Fruit fly (Drosophila melanogaster) whole organism, pupa: ENCODE measurements around the gene Dif.

Source experiments
- CG10348 ChIP-seq: fragments of 200-800 bp; sonication (Bioruptor generic); IDR thresholded peaks from 2 replicates; pipeline ENCODE4 v1.3.6; 2022; ENCODE audit warnings: missing biosample characterization, missing genetic modification characterization
- CG12605 ChIP-seq: fragments of 200-800 bp; sonication (Bioruptor generic); IDR thresholded peaks from 2 replicates; pipeline ENCODE4 v1.3.6; 2022; ENCODE audit warnings: missing biosample characterization, missing genetic modification characterization
- CG13204 ChIP-seq: fragments of 200-800 bp; sonication (Bioruptor generic); optimal IDR thresholded peaks from 2 replicates; lab custom pipeline; 2018; ENCODE audit warnings: missing biosample characterization, mild to moderate bottlenecking, missing genetic modification characterization, moderate library complexity
- CG14655 ChIP-seq: fragments of 200-800 bp; sonication (Bioruptor generic); optimal IDR thresholded peaks from 3 replicates; lab custom pipeline; 2017; ENCODE audit warnings: mild to moderate bottlenecking, missing biosample characterization, missing genetic modification reagents, missing genetic modification characterization
- CG15710 ChIP-seq: fragments of 200-800 bp; sonication (Bioruptor generic); optimal IDR thresholded peaks from 2 replicates; lab custom pipeline; 2018; ENCODE audit warnings: missing biosample characterization, mild to moderate bottlenecking, missing genetic modification characterization, moderate library complexity
- CG17806 ChIP-seq: fragments of 200-800 bp; sonication (Bioruptor generic); optimal IDR thresholded peaks from 2 replicates; lab custom pipeline; 2018; ENCODE audit warnings: missing biosample characterization, mild to moderate bottlenecking, missing genetic modification characterization, moderate library complexity
- CG32121 ChIP-seq: fragments of 200-800 bp; sonication (Bioruptor generic); IDR thresholded peaks from 2 replicates; pipeline ENCODE4 v1.3.6; 2022; ENCODE audit warnings: missing biosample characterization, missing genetic modification characterization
- CG34367 ChIP-seq: fragments of 200-800 bp; sonication (Bioruptor generic); optimal IDR thresholded peaks from 2 replicates; lab custom pipeline; 2018; ENCODE audit warnings: missing biosample characterization, mild to moderate bottlenecking, missing genetic modification characterization
- CG4496 ChIP-seq: fragments of 200-800 bp; sonication (Bioruptor generic); IDR thresholded peaks from 3 replicates; pipeline ENCODE4 v1.3.6; 2022; ENCODE audit warnings: missing biosample characterization, missing genetic modification characterization
- CG8159 ChIP-seq: fragments of 200-800 bp; sonication (Bioruptor generic); optimal IDR thresholded peaks from 3 replicates; lab custom pipeline; 2018; ENCODE audit warnings: missing biosample characterization, mild to moderate bottlenecking, missing genetic modification characterization, moderate library complexity
- CG8301 ChIP-seq: fragments of 200-800 bp; sonication (Bioruptor generic); optimal IDR thresholded peaks from 2 replicates; lab custom pipeline; 2018; ENCODE audit warnings: missing biosample characterization, mild to moderate bottlenecking, missing genetic modification characterization
- CG9948 ChIP-seq: fragments of 200-800 bp; sonication (Bioruptor generic); optimal IDR thresholded peaks from 2 replicates; lab custom pipeline; 2018; ENCODE audit warnings: missing biosample characterization, mild to moderate bottlenecking, missing genetic modification characterization, moderate library complexity
- D1 ChIP-seq: fragments of 200-800 bp; sonication (Bioruptor generic); optimal IDR thresholded peaks from 2 replicates; lab custom pipeline; 2018; ENCODE audit warnings: missing biosample characterization, mild to moderate bottlenecking, missing genetic modification characterization, moderate library complexity
- EcR ChIP-seq: fragments of 200-800 bp; sonication (Bioruptor generic); optimal IDR thresholded peaks from 3 replicates; lab custom pipeline; 2019; ENCODE audit warnings: missing biosample characterization, missing genetic modification characterization, mild to moderate bottlenecking, moderate library complexity, missing genetic modification reagents
- Ets98B ChIP-seq: fragments of 200-800 bp; sonication (Bioruptor generic); IDR thresholded peaks from 2 replicates; pipeline ENCODE4 v1.3.6; 2022; ENCODE audit warnings: missing biosample characterization, missing genetic modification characterization
- Pif1A ChIP-seq: fragments of 200-800 bp; sonication (Bioruptor generic); optimal IDR thresholded peaks from 3 replicates; lab custom pipeline; 2016; ENCODE audit warnings: missing biosample characterization, missing genetic modification characterization
- Pif1B ChIP-seq: fragments of 200-800 bp; sonication (Bioruptor generic); optimal IDR thresholded peaks from 3 replicates; lab custom pipeline; 2016; ENCODE audit warnings: missing biosample characterization, missing genetic modification characterization
- Snoo ChIP-seq: fragments of 200-800 bp; sonication (Bioruptor generic); optimal IDR thresholded peaks from 3 replicates; lab custom pipeline; 2017; ENCODE audit warnings: missing biosample characterization, mild to moderate bottlenecking, missing genetic modification characterization, inconsistent platforms
- fd96Ca ChIP-seq: fragments of 200-800 bp; sonication (Bioruptor generic); IDR thresholded peaks from 3 replicates; pipeline ENCODE4 v1.3.6; 2022; ENCODE audit warnings: missing biosample characterization, missing genetic modification characterization
- gl ChIP-seq: fragments of 200-800 bp; sonication (Bioruptor generic); optimal IDR thresholded peaks from 2 replicates; lab custom pipeline; 2018; ENCODE audit warnings: missing biosample characterization, mild to moderate bottlenecking, missing genetic modification characterization
- rn ChIP-seq: fragments of 200-800 bp; sonication (Bioruptor generic); IDR thresholded peaks from 2 replicates; pipeline ENCODE4 v1.3.6; 2022; ENCODE audit warnings: missing biosample characterization, missing genetic modification characterization

The Dif gene

dm6 chr2L:17422089-17422488 lies 10.9 kb downstream of the Dif start:
- TF ChIP-seq CG9948 (peak; percentile 9), CG8159 (peak; percentile 37), Pif1A (GFP tag; lab: Kevin White, UChicago) (no peak), CG4496 (GFP tag; lab: Robert Waterston, UW) (no peak), CG15710 (peak; percentile 15)

- peak; percentile 73 for TF ChIP-seq CG9948
- no peak for TF ChIP-seq CG32121 (GFP tag; lab: Robert Waterston, UW)
- TF ChIP-seq CG15710, result peak; percentile 70
- TF ChIP-seq fd96Ca, result no peak
- peak; percentile 62 for TF ChIP-seq CG17806 (tag; lab: Kevin White, UChicago)
- TF ChIP-seq D1, result peak; percentile 20
- peak; percentile 6 for TF ChIP-seq CG34367 (tag; lab: Kevin White, UChicago)
- no peak for TF ChIP-seq rn (GFP tag; lab: Robert Waterston, UW)
- no peak for TF ChIP-seq CG8301 (tag; lab: Kevin White, UChicago)
- TF ChIP-seq CG8159, result peak; percentile 79
- TF ChIP-seq CG14655 (GFP tag; lab: Kevin White, UChicago), result peak; percentile 74
- no peak for TF ChIP-seq CG10348 (GFP tag; lab: Robert Waterston, UW)
Measured at dm6 chr2L:17421366-17421765, 11.6 kb downstream of the Dif start.

dm6 chr2L:17420419-17420818 lies 12.5 kb downstream of the Dif start:
- TF ChIP-seq Pif1A (GFP tag; lab: Kevin White, UChicago) (no peak), CG9948 (no peak), fd96Ca (no peak), Snoo (no peak)

- no peak for TF ChIP-seq Pif1B (GFP tag; lab: Kevin White, UChicago)
- TF ChIP-seq CG12605 (GFP tag; lab: Robert Waterston, UW), result no peak
Measured at dm6 chr2L:17412533-17412932, 20.4 kb downstream of the Dif start, which contains the start of gene Rsph9. Gene Rsph9 (minus strand): TSS chr2L:17412633.

dm6 chr2L:17410358-17410757 lies 22.6 kb downstream of the Dif start, which contains the start of the genes Polr2J and CG15141:
Gene Polr2J (minus strand): TSS chr2L:17410406.
Gene CG15141 (plus strand): TSS chr2L:17410641.
- no peak for TF ChIP-seq CG13204 (GFP tag; lab: Kevin White, UChicago)
- peak; percentile 69 for TF ChIP-seq CG8159
- TF ChIP-seq CG9948, result peak; percentile 72
- no peak for TF ChIP-seq CG8301 (tag; lab: Kevin White, UChicago)
- TF ChIP-seq rn (GFP tag; lab: Robert Waterston, UW), result peak; percentile 66
- TF ChIP-seq D1, result peak; percentile 33
- TF ChIP-seq Ets98B (GFP tag; lab: Robert Waterston, UW), result no peak; the same call in 1 of the 2 replicates
- no peak for TF ChIP-seq Snoo
- TF ChIP-seq CG12605 (GFP tag; lab: Robert Waterston, UW), result no peak
- peak; percentile 59 for TF ChIP-seq CG34367 (tag; lab: Kevin White, UChicago)
- TF ChIP-seq Pif1A (GFP tag; lab: Kevin White, UChicago), result no peak
- TF ChIP-seq fd96Ca, result peak; percentile 61; the same call in 2 of the 3 replicates
- TF ChIP-seq CG32121 (GFP tag; lab: Robert Waterston, UW), result peak; percentile 76
- TF ChIP-seq CG15710, result peak; percentile 77
- TF ChIP-seq gl, result no peak
- TF ChIP-seq EcR (GFP tag; lab: Kevin White, UChicago), result no peak
- TF ChIP-seq CG17806 (tag; lab: Kevin White, UChicago), result peak; percentile 72
- TF ChIP-seq CG4496 (GFP tag; lab: Robert Waterston, UW), result peak; percentile 73
- no peak for TF ChIP-seq CG14655 (GFP tag; lab: Kevin White, UChicago)
- TF ChIP-seq CG10348 (GFP tag; lab: Robert Waterston, UW), result 0 out of 2 replicates have a peak, but pooled peaks have one; percentile 32
- peak; percentile 59 for TF ChIP-seq Pif1B (GFP tag; lab: Kevin White, UChicago)

dm6 chr2L:17402493-17402892 lies 30.5 kb downstream of the Dif start:
- TF ChIP-seq CG15710 (no peak), Ets98B (GFP tag; lab: Robert Waterston, UW) (no peak), CG12605 (GFP tag; lab: Robert Waterston, UW) (no peak), CG17806 (tag; lab: Kevin White, UChicago) (no peak), rn (GFP tag; lab: Robert Waterston, UW) (no peak), EcR (GFP tag; lab: Kevin White, UChicago) (no peak), Snoo (no peak), CG8301 (tag; lab: Kevin White, UChicago) (no peak), CG10348 (GFP tag; lab: Robert Waterston, UW) (no peak)

dm6 chr2L:17397372-17397771 lies 35.6 kb downstream of the Dif start:
- TF ChIP-seq CG9948 (peak; percentile 0), fd96Ca (no peak), CG4496 (GFP tag; lab: Robert Waterston, UW) (no peak), CG34367 (tag; lab: Kevin White, UChicago) (no peak), CG14655 (GFP tag; lab: Kevin White, UChicago) (peak; percentile 28), CG8159 (no peak), CG13204 (GFP tag; lab: Kevin White, UChicago) (no peak), rn (GFP tag; lab: Robert Waterston, UW) (no peak), Snoo (no peak), CG10348 (GFP tag; lab: Robert Waterston, UW) (no peak), Pif1B (GFP tag; lab: Kevin White, UChicago) (no peak), D1 (no peak), CG32121 (GFP tag; lab: Robert Waterston, UW) (no peak), CG15710 (no peak), Pif1A (GFP tag; lab: Kevin White, UChicago) (peak; percentile 32), CG17806 (tag; lab: Kevin White, UChicago) (no peak), EcR (GFP tag; lab: Kevin White, UChicago) (no peak), gl (no peak), Ets98B (GFP tag; lab: Robert Waterston, UW) (no peak), CG12605 (GFP tag; lab: Robert Waterston, UW) (no peak), CG8301 (tag; lab: Kevin White, UChicago) (peak; percentile 7)
